Worm (Caenorhabditis elegans) whole organism, L4 larva: ENCODE measurements around the gene ttll-11.

Experiments used
- F37D6.2 ChIP-seq: sonication (generic microtip); optimal IDR thresholded peaks from 2 replicates; lab custom pipeline; 2016; ENCODE audit warnings: mild to moderate bottlenecking, missing genetic modification characterization, missing compliant biosample characterization
- F44E2.7 ChIP-seq: fragments of 200-800 bp; sonication (Bioruptor generic); IDR thresholded peaks from 2 replicates; pipeline ENCODE4 v2.1.2; 2022; ENCODE audit warnings: missing genetic modification characterization, missing compliant biosample characterization
- R02D3.7 ChIP-seq: fragments of 150-350 bp; sonication (generic microtip); optimal IDR thresholded peaks from 3 replicates; lab custom pipeline; 2014; ENCODE audit warnings: missing biosample characterization, missing genetic modification characterization
- T20F7.1 ChIP-seq: fragments of 200-800 bp; sonication (Bioruptor generic); optimal IDR thresholded peaks from 2 replicates; lab custom pipeline; 2018; ENCODE audit warnings: mild to moderate bottlenecking, missing genetic modification characterization, missing compliant biosample characterization
- T26A8.4 ChIP-seq: fragments of 200-800 bp; sonication (Bioruptor generic); IDR thresholded peaks from 2 replicates; pipeline ENCODE4 v1.3.6; 2022; ENCODE audit warnings: missing genetic modification characterization, missing compliant biosample characterization
- Y75B8A.6 ChIP-seq: fragments of 200-800 bp; sonication (Bioruptor generic); IDR thresholded peaks from 2 replicates; pipeline ENCODE4 v1.3.6; 2022; ENCODE audit warnings: missing genetic modification reagents, missing genetic modification characterization, missing compliant biosample characterization
- aly-2 ChIP-seq: sonication (generic microtip); optimal IDR thresholded peaks from 2 replicates; lab custom pipeline; 2018; ENCODE audit warnings: missing biosample characterization, missing genetic modification characterization
- ama-1 ChIP-seq: fragments of 150-350 bp; optimal IDR thresholded peaks from 2 replicates; lab custom pipeline; 2014; ENCODE audit warnings: inconsistent platforms, mixed read lengths
- attf-4 ChIP-seq: sonication (generic microtip); optimal IDR thresholded peaks from 3 replicates; lab custom pipeline; 2017; ENCODE audit warnings: missing biosample characterization, missing genetic modification characterization
- ceh-32 ChIP-seq: sonication (generic microtip); optimal IDR thresholded peaks from 2 replicates; lab custom pipeline; 2016; ENCODE audit warnings: mild to moderate bottlenecking, missing genetic modification characterization, missing compliant biosample characterization; ENCODE audit not compliant: poor library complexity
- ceh-62 ChIP-seq: sonication (generic microtip); optimal IDR thresholded peaks from 2 replicates; lab custom pipeline; 2017; ENCODE audit warnings: missing biosample characterization, missing genetic modification characterization
- ces-1 ChIP-seq: fragments of 150-350 bp; sonication (generic microtip); optimal IDR thresholded peaks from 4 replicates; lab custom pipeline; 2014; ENCODE audit warnings: missing biosample characterization, missing genetic modification reagents, missing genetic modification characterization
- ctbp-1 ChIP-seq: fragments of 200-800 bp; sonication (Bioruptor generic); IDR thresholded peaks from 2 replicates; pipeline ENCODE4 v1.3.6; 2022; ENCODE audit warnings: missing genetic modification reagents, missing genetic modification characterization, missing compliant biosample characterization
- daf-19 ChIP-seq: fragments of 200-800 bp; sonication (Bioruptor generic); conservative IDR thresholded peaks from 2 replicates; pipeline ENCODE4 v1.3.6; 2022; ENCODE audit warnings: missing genetic modification characterization, missing compliant biosample characterization
- daf-8 ChIP-seq: fragments of 200-800 bp; sonication (Bioruptor generic); IDR thresholded peaks from 2 replicates; pipeline ENCODE4 v1.3.6; 2022; ENCODE audit warnings: missing genetic modification characterization, missing compliant biosample characterization
- dmd-6 ChIP-seq: fragments of 200-800 bp; sonication (Bioruptor generic); IDR thresholded peaks from 2 replicates; pipeline ENCODE4 v1.3.6; 2022; ENCODE audit warnings: missing genetic modification reagents, missing genetic modification characterization, missing compliant biosample characterization
- dmd-8 ChIP-seq: fragments of 200-800 bp; sonication (Bioruptor generic); IDR thresholded peaks from 2 replicates; pipeline ENCODE4 v1.3.6; 2022; ENCODE audit warnings: missing genetic modification characterization, missing compliant biosample characterization
- dmd-9 ChIP-seq: fragments of 200-800 bp; sonication (Bioruptor generic); IDR thresholded peaks from 2 replicates; pipeline ENCODE4 v1.3.6; 2022; ENCODE audit warnings: missing genetic modification reagents, missing genetic modification characterization, missing compliant biosample characterization
- egl-27 ChIP-seq: sonication (generic microtip); optimal IDR thresholded peaks from 3 replicates; lab custom pipeline; 2017; ENCODE audit warnings: missing biosample characterization, missing genetic modification reagents, missing genetic modification characterization
- fos-1 ChIP-seq: fragments of 150-350 bp; optimal IDR thresholded peaks from 2 replicates; lab custom pipeline; 2014; ENCODE audit warnings: missing biosample characterization, missing genetic modification characterization
- hlh-11 ChIP-seq: fragments of 200-800 bp; sonication (Bioruptor generic); optimal IDR thresholded peaks from 2 replicates; lab custom pipeline; 2018; ENCODE audit warnings: mild to moderate bottlenecking, missing genetic modification characterization, missing compliant biosample characterization
- hlh-30 ChIP-seq: sonication (generic microtip); optimal IDR thresholded peaks from 2 replicates; lab custom pipeline; 2017; ENCODE audit warnings: antibody characterized with exemption, mild to moderate bottlenecking, missing genetic modification characterization, missing compliant biosample characterization; ENCODE audit not compliant: insufficient read depth
- lin-15B ChIP-seq: fragments of 150-350 bp; sonication (generic microtip); optimal IDR thresholded peaks from 3 replicates; lab custom pipeline; 2014; ENCODE audit warnings: missing biosample characterization, missing genetic modification characterization
- lin-29 ChIP-seq: fragments of 200-800 bp; sonication (Bioruptor generic); IDR thresholded peaks from 2 replicates; pipeline ENCODE4 v1.3.6; 2022; ENCODE audit warnings: missing genetic modification reagents, missing genetic modification characterization, missing compliant biosample characterization
- lin-38 ChIP-seq: fragments of 200-800 bp; sonication (Bioruptor generic); IDR thresholded peaks from 2 replicates; pipeline ENCODE4 v1.3.6; 2022; ENCODE audit warnings: missing genetic modification reagents, missing genetic modification characterization, missing compliant biosample characterization
- lin-39 ChIP-seq: fragments of 150-350 bp; optimal IDR thresholded peaks from 2 replicates; lab custom pipeline; 2014; ENCODE audit warnings: missing biosample characterization, missing genetic modification reagents, missing genetic modification characterization
- lir-3 ChIP-seq: sonication (generic microtip); optimal IDR thresholded peaks from 2 replicates; lab custom pipeline; 2016; ENCODE audit warnings: mild to moderate bottlenecking, missing genetic modification characterization, missing compliant biosample characterization
- lsy-2 ChIP-seq, 2 experiments: fragments of 150-350 bp in 1 of 2; sonication (generic microtip) in 1 of 2; optimal IDR thresholded peaks; 2 replicates each; lab custom pipeline; 2014 to 2017; ENCODE audit warnings: missing biosample characterization in 2 of 2, missing genetic modification characterization in 2 of 2
- mep-1 ChIP-seq: fragments of 150-350 bp; sonication (generic microtip); optimal IDR thresholded peaks from 3 replicates; lab custom pipeline; 2014; ENCODE audit warnings: missing biosample characterization, missing genetic modification characterization
- mes-2 ChIP-seq: sonication (generic microtip); optimal IDR thresholded peaks from 2 replicates; lab custom pipeline; 2016; ENCODE audit warnings: missing genotype, mild to moderate bottlenecking, missing genetic modification characterization, missing compliant biosample characterization; ENCODE audit not compliant: poor library complexity, severe bottlenecking
- mxl-2 ChIP-seq: fragments of 200-800 bp; sonication (Bioruptor generic); conservative IDR thresholded peaks from 2 replicates; pipeline ENCODE4 v1.3.6; 2022; ENCODE audit warnings: missing genetic modification reagents, missing genetic modification characterization, missing compliant biosample characterization
- nhr-111 ChIP-seq: fragments of 200-800 bp; sonication (Bioruptor generic); optimal IDR thresholded peaks from 2 replicates; lab custom pipeline; 2018; ENCODE audit warnings: mild to moderate bottlenecking, missing genetic modification characterization, missing compliant biosample characterization
- nhr-41 ChIP-seq: fragments of 200-800 bp; sonication (Bioruptor generic); IDR thresholded peaks from 2 replicates; pipeline ENCODE4 v1.3.6; 2022; ENCODE audit warnings: missing genetic modification reagents, missing genetic modification characterization, missing compliant biosample characterization
- nhr-48 ChIP-seq: sonication (generic microtip); optimal IDR thresholded peaks from 2 replicates; lab custom pipeline; 2016; ENCODE audit warnings: mild to moderate bottlenecking, missing genetic modification characterization, missing compliant biosample characterization
- nhr-6 ChIP-seq: fragments of 150-350 bp; optimal IDR thresholded peaks from 2 replicates; lab custom pipeline; 2014; ENCODE audit warnings: missing biosample characterization, missing genetic modification characterization
- nhr-76 ChIP-seq: fragments of 150-350 bp; optimal IDR thresholded peaks from 2 replicates; lab custom pipeline; 2014; ENCODE audit warnings: missing biosample characterization, missing genetic modification characterization
- php-3 ChIP-seq: fragments of 200-800 bp; sonication (Bioruptor generic); IDR thresholded peaks from 2 replicates; pipeline ENCODE4 v1.3.6; 2022; ENCODE audit warnings: missing genetic modification reagents, missing genetic modification characterization, missing compliant biosample characterization
- rbr-2 ChIP-seq: sonication (generic microtip); optimal IDR thresholded peaks from 2 replicates; lab custom pipeline; 2016; ENCODE audit warnings: missing genotype, missing genetic modification characterization, missing compliant biosample characterization
- sdz-12 ChIP-seq: fragments of 200-800 bp; sonication (Bioruptor generic); optimal IDR thresholded peaks from 2 replicates; lab custom pipeline; 2018; ENCODE audit warnings: mild to moderate bottlenecking, missing genetic modification characterization, missing compliant biosample characterization
- skn-1 ChIP-seq: fragments of 150-350 bp; optimal IDR thresholded peaks from 2 replicates; lab custom pipeline; 2014; ENCODE audit warnings: missing biosample characterization, missing genetic modification characterization
- snpc-1.2 ChIP-seq: fragments of 200-800 bp; sonication (Bioruptor generic); IDR thresholded peaks from 2 replicates; pipeline ENCODE4 v1.3.6; 2022; ENCODE audit warnings: missing genetic modification reagents, missing genetic modification characterization, missing compliant biosample characterization
- spr-1 ChIP-seq: sonication (generic microtip); optimal IDR thresholded peaks from 2 replicates; lab custom pipeline; 2016; ENCODE audit warnings: mild to moderate bottlenecking, missing genetic modification characterization, missing compliant biosample characterization
- tag-97 ChIP-seq: fragments of 200-800 bp; sonication (Bioruptor generic); IDR thresholded peaks from 2 replicates; pipeline ENCODE4 v1.3.6; 2022; ENCODE audit warnings: missing genetic modification characterization, missing compliant biosample characterization
- tra-1 ChIP-seq: fragments of 200-800 bp; sonication (Bioruptor generic); IDR thresholded peaks from 2 replicates; pipeline ENCODE4 v1.3.6; 2022; ENCODE audit warnings: missing genetic modification reagents, missing genetic modification characterization, missing compliant biosample characterization
- unc-130 ChIP-seq: sonication (generic microtip); optimal IDR thresholded peaks from 2 replicates; lab custom pipeline; 2016; ENCODE audit warnings: missing genetic modification reagents, missing genetic modification characterization, missing compliant biosample characterization
- unc-62 ChIP-seq, 3 experiments: fragments of 150-350 bp in 1 of 3; sonication (generic microtip); optimal IDR thresholded peaks in 2 of 3; peaks in 1 of 3; 1 replicate in 1 of 3; 2 replicates in 2 of 3; lab custom pipeline; 2014 to 2017; ENCODE audit warnings: missing biosample characterization in 3 of 3, missing genetic modification characterization in 3 of 3, missing genetic modification reagents in 3 of 3, missing genotype in 1 of 3
- zag-1 ChIP-seq: fragments of 150-350 bp; optimal IDR thresholded peaks from 2 replicates; lab custom pipeline; 2014; ENCODE audit warnings: missing biosample characterization, missing genetic modification characterization
- zfp-3 ChIP-seq: fragments of 200-800 bp; sonication (Bioruptor generic); conservative IDR thresholded peaks from 2 replicates; pipeline ENCODE4 v1.3.6; 2022; ENCODE audit warnings: missing genetic modification reagents, missing genetic modification characterization, missing compliant biosample characterization
- zip-11 ChIP-seq: fragments of 200-800 bp; sonication (Bioruptor generic); IDR thresholded peaks from 2 replicates; pipeline ENCODE4 v1.3.6; 2022; ENCODE audit warnings: missing genetic modification characterization, missing compliant biosample characterization
- ztf-11 ChIP-seq: fragments of 150-350 bp; optimal IDR thresholded peaks from 2 replicates; lab custom pipeline; 2014; ENCODE audit warnings: missing biosample characterization, missing genetic modification characterization
- ztf-7 ChIP-seq: fragments of 150-350 bp; optimal IDR thresholded peaks from 2 replicates; lab custom pipeline; 2014; ENCODE audit warnings: missing biosample characterization, missing genetic modification characterization

The ttll-11 gene

ce11 chrIV:8687605-8688191 is 9.8 kb upstream of the ttll-11 start, which contains the start of gene snrp-3:
TSS of gene snrp-3 (minus strand) at chrIV:8687810.
- 0 out of 2 replicates have a peak, but pooled peaks have one; percentile 60 for TF ChIP-seq zfp-3 (GFP tag; lab: Robert Waterston, UW)
- TF ChIP-seq egl-27 = no peak
- no peak for TF ChIP-seq zip-11 (GFP tag; lab: Robert Waterston, UW)
- TF ChIP-seq mxl-2 = no peak
- no peak for TF ChIP-seq daf-19 (GFP tag; lab: Robert Waterston, UW)
- TF ChIP-seq dmd-6 (GFP tag; lab: Robert Waterston, UW) = no peak
- TF ChIP-seq nhr-76 = no peak
- peak; percentile 83 for TF ChIP-seq T20F7.1 (GFP tag; lab: Kevin White, UChicago)
- peak; percentile 64 for TF ChIP-seq rbr-2 (tag; lab: Kevin White, UChicago)
- TF ChIP-seq ceh-32 (tag; lab: Kevin White, UChicago) = no peak
- no peak for TF ChIP-seq spr-1 (tag; lab: Kevin White, UChicago)
- peak; percentile 29 for TF ChIP-seq ama-1 (lab: Kevin White, UChicago)
- TF ChIP-seq unc-130 = no peak
- TF ChIP-seq lin-15B (tag; lab: Kevin White, UChicago) = peak; percentile 52
- TF ChIP-seq nhr-41 = no peak
- no peak for TF ChIP-seq aly-2 (tag; lab: Kevin White, UChicago)
- TF ChIP-seq ctbp-1 (GFP tag; lab: Robert Waterston, UW) = no peak
- TF ChIP-seq T26A8.4 (GFP tag; lab: Robert Waterston, UW) = no peak; the same call in 1 of the 2 replicates
- no peak for TF ChIP-seq lin-39 (tag; lab: Kevin White, UChicago)
- no peak for TF ChIP-seq ztf-11 (tag; lab: Kevin White, UChicago)
- TF ChIP-seq hlh-11 (tag; lab: Kevin White, UChicago) = no peak
- peak; percentile 49 for TF ChIP-seq F37D6.2 (tag; lab: Kevin White, UChicago)
- TF ChIP-seq Y75B8A.6 (GFP tag; lab: Robert Waterston, UW) = no peak
- no peak for TF ChIP-seq R02D3.7 (tag; lab: Kevin White, UChicago)
- no peak for TF ChIP-seq dmd-9 (GFP tag; lab: Robert Waterston, UW)
- peak; percentile 83 for TF ChIP-seq nhr-6
- no peak for TF ChIP-seq tag-97 (GFP tag; lab: Robert Waterston, UW)
- no peak for TF ChIP-seq nhr-111 (GFP tag; lab: Kevin White, UChicago)
- no peak for TF ChIP-seq daf-8
- peak; percentile 87 for TF ChIP-seq mep-1 (tag; lab: Kevin White, UChicago)
- TF ChIP-seq F44E2.7 = no peak
- TF ChIP-seq skn-1 = no peak
- no peak for TF ChIP-seq mes-2
- TF ChIP-seq nhr-48 (tag; lab: Kevin White, UChicago) = peak; percentile 54
- no peak for TF ChIP-seq tra-1 (GFP tag; lab: Robert Waterston, UW)
- no peak for TF ChIP-seq ceh-62
- TF ChIP-seq zag-1 (tag; lab: Kevin White, UChicago) = no peak
- peak; percentile 85 for TF ChIP-seq hlh-30
- peak in 1 of 2 experiments; percentile 94 for TF ChIP-seq lsy-2 (tag; optimal IDR thresholded peaks at IDR 0.05; lab: Kevin White, UChicago)
- no peak for TF ChIP-seq fos-1 (tag; lab: Kevin White, UChicago)
- no peak for TF ChIP-seq snpc-1.2 (GFP tag; lab: Robert Waterston, UW)
- no peak for TF ChIP-seq ces-1 (GFP tag; lab: Kevin White, UChicago)
- no peak for TF ChIP-seq dmd-8 (GFP tag; lab: Robert Waterston, UW)
- no peak for TF ChIP-seq ztf-7
- TF ChIP-seq php-3 (GFP tag; lab: Robert Waterston, UW) = no peak
- no peak for TF ChIP-seq attf-4
- no peak; the same call in 1 of the 2 replicates for TF ChIP-seq lin-29
- no peak for TF ChIP-seq sdz-12
- TF ChIP-seq lir-3 (tag; lab: Kevin White, UChicago) = no peak
- peak in 1 of 2 experiments; percentile 93 for TF ChIP-seq unc-62 (GFP tag; optimal IDR thresholded peaks at IDR 0.05 in 1 of 2; lab: Kevin White, UChicago)
- no peak for TF ChIP-seq unc-62 (tag; optimal IDR thresholded peaks at IDR 0.05; lab: Kevin White, UChicago)
- peak; percentile 82 for TF ChIP-seq lin-38
